Fruit fly (Drosophila melanogaster) whole organism, adult: Measurements from ENCODE around the gene pont.

Experiments
- CG11617 ChIP-seq: fragments of 200-800 bp; sonication (Bioruptor generic); optimal IDR thresholded peaks from 2 replicates; lab custom pipeline; 2017; ENCODE audit warnings: mild to moderate bottlenecking, missing biosample characterization, missing genetic modification reagents, missing genetic modification characterization
- CG12768 ChIP-seq: fragments of 200-800 bp; sonication (Bioruptor generic); optimal IDR thresholded peaks from 2 replicates; lab custom pipeline; 2017; ENCODE audit warnings: missing biosample characterization, missing genetic modification characterization, mild to moderate bottlenecking, moderate library complexity, missing genetic modification reagents
- CG14711 ChIP-seq: fragments of 200-800 bp; sonication (Bioruptor generic); optimal IDR thresholded peaks from 2 replicates; lab custom pipeline; 2018; ENCODE audit warnings: missing biosample characterization, mild to moderate bottlenecking, missing genetic modification characterization, moderate library complexity
- CG1620 ChIP-seq: fragments of 200-800 bp; sonication (Bioruptor generic); optimal IDR thresholded peaks from 2 replicates; lab custom pipeline; 2016; ENCODE audit warnings: missing biosample characterization, missing genetic modification characterization
- CG33017 ChIP-seq: fragments of 200-800 bp; sonication (Bioruptor generic); optimal IDR thresholded peaks from 2 replicates; lab custom pipeline; 2018; ENCODE audit warnings: missing biosample characterization, mild to moderate bottlenecking, missing genetic modification characterization, moderate library complexity
- CG5204 ChIP-seq: fragments of 200-800 bp; sonication (Bioruptor generic); optimal IDR thresholded peaks from 2 replicates; lab custom pipeline; 2016; ENCODE audit warnings: missing biosample characterization, missing genetic modification characterization
- CG7045 ChIP-seq: fragments of 200-800 bp; sonication (Bioruptor generic); optimal IDR thresholded peaks from 2 replicates; lab custom pipeline; 2017; ENCODE audit warnings: missing biosample characterization, mild to moderate bottlenecking, missing genetic modification characterization
- CG7101 ChIP-seq: fragments of 200-800 bp; sonication (Bioruptor generic); optimal IDR thresholded peaks from 2 replicates; lab custom pipeline; 2018; ENCODE audit warnings: missing biosample characterization, mild to moderate bottlenecking, missing genetic modification characterization, moderate library complexity
- Clk ChIP-seq: fragments of 200-800 bp; sonication (Bioruptor generic); optimal IDR thresholded peaks from 2 replicates; lab custom pipeline; 2017; ENCODE audit warnings: missing biosample characterization, missing genetic modification characterization
- Crg-1 ChIP-seq: fragments of 200-800 bp; sonication (Bioruptor generic); optimal IDR thresholded peaks from 2 replicates; lab custom pipeline; 2016; ENCODE audit warnings: missing biosample characterization, missing genetic modification characterization
- Hr96 ChIP-seq: fragments of 200-800 bp; sonication (Bioruptor generic); optimal IDR thresholded peaks from 2 replicates; lab custom pipeline; 2016; ENCODE audit warnings: missing biosample characterization, missing genetic modification characterization
- Mnt ChIP-seq: fragments of 200-800 bp; sonication (Bioruptor generic); optimal IDR thresholded peaks from 2 replicates; lab custom pipeline; 2016; ENCODE audit warnings: missing biosample characterization, mild to moderate bottlenecking, missing genetic modification characterization
- bab1 ChIP-seq: fragments of 200-800 bp; sonication (Bioruptor generic); optimal IDR thresholded peaks from 3 replicates; lab custom pipeline; 2019; ENCODE audit warnings: missing biosample characterization, mild to moderate bottlenecking, missing genetic modification characterization, moderate library complexity
- cic ChIP-seq: fragments of 200-800 bp; sonication (Bioruptor generic); optimal IDR thresholded peaks from 2 replicates; lab custom pipeline; 2017; ENCODE audit warnings: missing biosample characterization, mild to moderate bottlenecking, missing genetic modification characterization, moderate library complexity
- cnc ChIP-seq, 2 experiments: fragments of >200 bp; optimal IDR thresholded peaks; 2 replicates each; lab custom pipeline; 2017
- kay ChIP-seq: fragments of 200-800 bp; sonication (Bioruptor generic); peaks from one replicate; lab custom pipeline; 2016; ENCODE audit warnings: missing biosample characterization, missing genetic modification characterization, borderline replicate concordance
- ovo ChIP-seq: fragments of 200-800 bp; sonication (Bioruptor generic); optimal IDR thresholded peaks from 2 replicates; lab custom pipeline; 2016; ENCODE audit warnings: missing biosample characterization, missing genetic modification characterization
- pad ChIP-seq: fragments of 200-800 bp; sonication (Bioruptor generic); optimal IDR thresholded peaks from 3 replicates; lab custom pipeline; 2017; ENCODE audit warnings: missing biosample characterization, missing genetic modification characterization, mild to moderate bottlenecking, moderate library complexity, missing genetic modification reagents
- tj ChIP-seq: fragments of 200-800 bp; sonication (Bioruptor generic); optimal IDR thresholded peaks from 3 replicates; lab custom pipeline; 2017; ENCODE audit warnings: missing biosample characterization, mild to moderate bottlenecking, missing genetic modification characterization, moderate library complexity
- toe ChIP-seq: fragments of 200-800 bp; sonication (Bioruptor generic); optimal IDR thresholded peaks from 2 replicates; lab custom pipeline; 2016; ENCODE audit warnings: missing biosample characterization, missing genetic modification characterization

The pont gene

DNA sequence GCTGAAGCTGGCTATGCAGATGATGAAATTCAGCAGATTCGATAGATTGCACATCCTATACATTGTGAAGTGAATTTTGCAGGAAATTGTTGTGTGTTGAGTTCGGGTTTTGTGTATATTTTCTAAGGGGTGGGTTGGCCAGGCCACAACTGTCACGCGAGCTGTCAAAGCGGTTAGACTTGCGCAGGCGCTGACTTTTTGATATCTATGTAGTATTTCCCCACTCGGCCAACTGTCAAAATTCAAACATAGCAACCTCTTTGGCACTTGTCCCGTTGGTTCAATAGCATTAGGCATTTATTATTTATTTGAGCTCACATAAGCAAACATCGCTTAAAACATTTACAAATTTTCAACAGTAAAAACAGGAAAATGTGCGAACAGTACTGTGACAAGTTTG is 37.3 kb upstream of the pont start, which contains the start of the genes CG12817 and CG34107:
Gene CG12817, minus strand, starts transcription at position 132 of the 400 bp plus-strand sequence.
Gene CG34107, plus strand, starts transcription at position 316 of the 400 bp plus-strand sequence.
- no peak for TF ChIP-seq CG7045 (GFP tag; lab: Kevin White, UChicago)
- no peak for TF ChIP-seq CG5204
- no peak for TF ChIP-seq cnc (optimal IDR thresholded peaks at IDR 0.05; lab: Kevin White, UChicago)
- no peak for TF ChIP-seq cic (GFP tag; lab: Kevin White, UChicago)
- TF ChIP-seq Mnt (GFP tag; lab: Kevin White, UChicago), result no peak
- no peak for TF ChIP-seq CG33017 (tag; lab: Kevin White, UChicago)
- no peak for TF ChIP-seq Crg-1 (GFP tag; lab: Kevin White, UChicago)
- TF ChIP-seq CG11617 (GFP tag; lab: Kevin White, UChicago), result no peak
- no peak for TF ChIP-seq toe (GFP tag; lab: Kevin White, UChicago)
- TF ChIP-seq tj (GFP tag; lab: Kevin White, UChicago), result no peak
- no peak for TF ChIP-seq CG14711 (tag; lab: Kevin White, UChicago)
- TF ChIP-seq CG7101, result no peak
- TF ChIP-seq ovo (GFP tag; lab: Kevin White, UChicago), result no peak
- no peak for TF ChIP-seq bab1 (GFP tag; lab: Kevin White, UChicago)
- TF ChIP-seq Hr96 (GFP tag; lab: Kevin White, UChicago), result no peak
- TF ChIP-seq Clk (GFP tag; lab: Kevin White, UChicago), result no peak
- TF ChIP-seq CG1620 (GFP tag; lab: Kevin White, UChicago), result no peak
- no peak for TF ChIP-seq pad (GFP tag; lab: Kevin White, UChicago)
- no peak for TF ChIP-seq CG12768 (GFP tag; lab: Kevin White, UChicago)
- TF ChIP-seq kay, result no peak

DNA sequence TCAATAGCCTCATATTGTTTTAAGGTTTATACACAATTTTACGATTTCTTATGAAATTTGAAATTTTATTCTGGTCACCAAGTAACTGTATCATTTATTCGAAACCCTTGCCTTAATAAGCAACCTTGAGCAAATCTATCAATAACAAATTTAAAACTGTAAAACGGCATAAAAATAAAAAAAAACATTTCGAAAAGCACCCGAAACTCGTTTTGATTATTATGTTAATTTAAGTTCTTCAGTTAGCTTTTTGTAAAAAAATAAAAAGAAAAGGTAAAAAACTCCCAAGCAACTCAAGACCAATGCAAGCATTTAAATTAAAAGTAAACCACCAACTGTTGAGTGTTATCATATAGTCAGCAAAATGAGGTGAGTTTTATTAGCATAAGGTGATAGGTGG is 36.5 kb upstream of the pont start, which contains the start of gene CG42795:
Gene CG42795, plus strand, starts transcription at position 301 of the 400 bp plus-strand sequence.
- no peak for TF ChIP-seq ovo (GFP tag; lab: Kevin White, UChicago)
- no peak for TF ChIP-seq Clk (GFP tag; lab: Kevin White, UChicago)
- TF ChIP-seq CG12768 (GFP tag; lab: Kevin White, UChicago), result no peak
- TF ChIP-seq CG7045 (GFP tag; lab: Kevin White, UChicago), result no peak
- TF ChIP-seq cic (GFP tag; lab: Kevin White, UChicago), result no peak
- no peak for TF ChIP-seq CG11617 (GFP tag; lab: Kevin White, UChicago)
- TF ChIP-seq Crg-1 (GFP tag; lab: Kevin White, UChicago), result no peak
- TF ChIP-seq CG1620 (GFP tag; lab: Kevin White, UChicago), result no peak
- no peak for TF ChIP-seq Hr96 (GFP tag; lab: Kevin White, UChicago)
- no peak for TF ChIP-seq CG33017 (tag; lab: Kevin White, UChicago)
- TF ChIP-seq tj (GFP tag; lab: Kevin White, UChicago), result no peak
- no peak for TF ChIP-seq pad (GFP tag; lab: Kevin White, UChicago)
- no peak for TF ChIP-seq bab1 (GFP tag; lab: Kevin White, UChicago)
- no peak for TF ChIP-seq cnc (optimal IDR thresholded peaks at IDR 0.05; lab: Kevin White, UChicago)
- no peak for TF ChIP-seq CG14711 (tag; lab: Kevin White, UChicago)
- no peak for TF ChIP-seq CG5204
- no peak for TF ChIP-seq kay

DNA sequence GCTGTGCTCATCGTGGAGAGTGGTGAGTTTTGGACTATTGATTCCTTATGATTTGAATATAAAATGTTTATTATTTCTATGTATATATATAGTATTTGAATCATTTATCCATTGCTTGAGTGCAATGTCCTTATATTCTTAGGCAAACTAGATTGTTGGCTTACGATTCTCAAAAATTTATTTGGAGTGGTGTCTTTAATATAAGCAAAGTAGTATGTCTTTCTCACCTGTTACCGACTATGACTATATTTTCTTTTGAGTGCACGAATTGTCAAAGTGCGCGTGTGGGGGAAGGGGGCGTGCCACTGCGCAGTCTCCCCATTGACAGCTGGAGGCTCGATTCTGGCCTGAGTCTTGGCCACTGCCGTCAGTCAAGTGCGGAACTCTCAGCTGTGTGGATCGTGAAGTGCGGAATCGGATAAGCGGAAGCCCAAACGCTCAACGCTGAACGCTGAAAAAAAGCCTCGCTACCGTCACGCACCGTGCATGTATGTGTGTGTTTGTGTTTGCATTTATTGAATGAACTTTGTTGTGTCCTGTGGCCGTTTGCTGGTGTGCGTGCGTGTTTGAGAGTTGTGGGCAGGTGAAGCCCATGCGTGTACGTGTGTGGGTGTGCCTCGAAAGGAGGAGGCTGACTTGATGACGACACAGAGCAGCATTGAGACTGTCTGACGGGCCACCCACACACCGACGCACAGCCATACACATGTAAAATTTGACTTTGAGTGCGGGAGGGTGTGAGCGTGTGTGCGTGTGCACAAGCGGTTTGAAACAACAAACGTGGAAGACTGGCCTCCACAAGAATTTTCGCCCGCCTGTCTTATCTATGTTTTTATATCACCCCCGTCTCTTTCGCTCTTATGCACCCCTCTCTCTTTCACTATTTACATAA is 35.5 kb upstream of the pont start:
- TF ChIP-seq CG11617 (GFP tag; lab: Kevin White, UChicago), result no peak

DNA sequence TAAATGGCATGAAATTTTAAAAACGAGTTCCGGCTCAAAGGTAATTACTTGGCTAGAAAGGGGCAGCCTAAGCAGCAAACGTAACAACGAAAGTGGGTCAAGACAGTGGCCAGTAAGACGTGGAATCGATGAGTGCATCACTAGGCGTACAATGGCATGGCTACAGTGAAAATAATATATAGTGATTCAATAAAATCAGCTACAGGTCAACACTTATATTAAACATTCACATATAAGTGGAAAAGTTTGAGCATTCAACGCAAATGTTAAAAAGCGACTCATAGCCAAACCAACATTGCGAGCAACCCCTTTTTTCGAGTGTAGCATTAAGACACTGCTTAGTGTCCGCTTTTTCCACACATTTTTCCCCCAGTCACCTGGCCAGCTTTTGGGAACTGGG is 33.9 kb upstream of the pont start:
- TF ChIP-seq CG7045 (GFP tag; lab: Kevin White, UChicago) (peak; percentile 27), CG5204 (peak; percentile 15), kay (no peak), bab1 (GFP tag; lab: Kevin White, UChicago) (no peak), cic (GFP tag; lab: Kevin White, UChicago) (no peak), pad (GFP tag; lab: Kevin White, UChicago) (no peak), cnc (optimal IDR thresholded peaks at IDR 0.05; lab: Kevin White, UChicago) (no peak), Hr96 (GFP tag; lab: Kevin White, UChicago) (no peak), CG1620 (GFP tag; lab: Kevin White, UChicago) (no peak), CG7101 (no peak), Mnt (GFP tag; lab: Kevin White, UChicago) (no peak), CG33017 (tag; lab: Kevin White, UChicago) (no peak), Clk (GFP tag; lab: Kevin White, UChicago) (no peak), Crg-1 (GFP tag; lab: Kevin White, UChicago) (no peak), tj (GFP tag; lab: Kevin White, UChicago) (no peak), CG14711 (tag; lab: Kevin White, UChicago) (no peak), toe (GFP tag; lab: Kevin White, UChicago) (no peak), ovo (GFP tag; lab: Kevin White, UChicago) (no peak), CG12768 (GFP tag; lab: Kevin White, UChicago) (peak; percentile 8), CG11617 (GFP tag; lab: Kevin White, UChicago) (no peak)

DNA sequence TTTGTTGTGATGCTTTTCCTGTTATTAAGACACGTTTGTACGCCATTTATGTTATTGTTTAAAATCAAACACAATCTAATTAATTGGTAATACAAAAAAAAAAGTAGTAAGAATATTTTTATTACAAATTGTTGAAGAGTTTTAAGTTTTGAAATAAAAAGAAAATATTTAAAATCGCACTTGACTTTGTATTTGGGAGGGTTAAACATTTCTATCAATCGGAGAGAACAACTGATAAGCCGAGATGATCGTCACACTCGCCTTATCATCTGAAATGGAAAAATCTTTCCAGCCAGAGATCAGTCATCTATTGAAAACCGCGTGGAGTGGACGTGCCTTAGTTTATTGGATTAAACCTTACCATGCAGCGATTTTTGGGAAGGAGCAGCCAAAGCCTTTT is 10.7 kb upstream of the pont start, which contains the start of gene CG3999:
Gene CG3999, plus strand, starts transcription at position 301 of the 400 bp plus-strand sequence.
- no peak for TF ChIP-seq CG33017 (tag; lab: Kevin White, UChicago)
- TF ChIP-seq ovo (GFP tag; lab: Kevin White, UChicago), result no peak
- no peak for TF ChIP-seq tj (GFP tag; lab: Kevin White, UChicago)
- no peak for TF ChIP-seq pad (GFP tag; lab: Kevin White, UChicago)
- no peak for TF ChIP-seq cnc (optimal IDR thresholded peaks at IDR 0.05; lab: Kevin White, UChicago)
- no peak for TF ChIP-seq CG14711 (tag; lab: Kevin White, UChicago)
- no peak for TF ChIP-seq bab1 (GFP tag; lab: Kevin White, UChicago)
- no peak for TF ChIP-seq CG5204
- TF ChIP-seq CG12768 (GFP tag; lab: Kevin White, UChicago), result no peak
- no peak for TF ChIP-seq Clk (GFP tag; lab: Kevin White, UChicago)
- no peak for TF ChIP-seq Crg-1 (GFP tag; lab: Kevin White, UChicago)
- no peak for TF ChIP-seq CG1620 (GFP tag; lab: Kevin White, UChicago)
- no peak for TF ChIP-seq CG7045 (GFP tag; lab: Kevin White, UChicago)
- TF ChIP-seq cic (GFP tag; lab: Kevin White, UChicago), result no peak
- no peak for TF ChIP-seq CG7101
- no peak for TF ChIP-seq kay
- no peak for TF ChIP-seq toe (GFP tag; lab: Kevin White, UChicago)
- no peak for TF ChIP-seq Mnt (GFP tag; lab: Kevin White, UChicago)
